Worm (Caenorhabditis elegans): Measurements from ENCODE around the gene gfi-1.

Gene gfi-1

ce11 chrV:6433446-6434178, 33.9 kb upstream of the gfi-1 start, which contains the start of the genes gad-1 and erfa-1 (continued):
- TF ChIP-seq fkh-6 (tag; optimal IDR thresholded peaks at IDR 0.05) (no peak), pax-1 (tag; optimal IDR thresholded peaks at IDR 0.05) (no peak), tbx-2 (tag; optimal IDR thresholded peaks at IDR 0.05) (peak; percentile 68), ceh-45 (GFP tag; IDR thresholded peaks at IDR 0.05) (no peak), F13H6.1 (tag; optimal IDR thresholded peaks at IDR 0.05) (no peak), nfya-1 (tag; optimal IDR thresholded peaks at IDR 0.05) (peak; percentile 8), hlh-30 (tag; optimal IDR thresholded peaks at IDR 0.05; ENCODE audit: insufficient read depth) (no peak), ceh-31 (tag; optimal IDR thresholded peaks at IDR 0.05) (peak; percentile 74)

- peak; percentile 46 for TF ChIP-seq elt-2 (tag; optimal IDR thresholded peaks at IDR 0.05)
- peak; percentile 4 for TF ChIP-seq hlh-30 (tag; optimal IDR thresholded peaks at IDR 0.05; ENCODE audit: insufficient read depth)
- TF ChIP-seq C08G9.2 (tag; optimal IDR thresholded peaks at IDR 0.05): no peak
These were observed 31.0 kb upstream of the gfi-1 start for ce11 chrV:6430526-6431371.

- no peak for TF ChIP-seq nhr-232 (tag; optimal IDR thresholded peaks at IDR 0.05)
- TF ChIP-seq hlh-30 (tag; optimal IDR thresholded peaks at IDR 0.05; ENCODE audit: insufficient read depth): peak; percentile 6
These were observed 30.2 kb upstream of the gfi-1 start, which contains the start of gene alh-4 for ce11 chrV:6429870-6430339. alh-4 (minus strand) TSS chrV:6429920.

ce11 chrV:6427433-6427832, 27.7 kb upstream of the gfi-1 start:
- TF ChIP-seq ceh-30 (tag; optimal IDR thresholded peaks at IDR 0.05): peak; percentile 33
- TF ChIP-seq tbx-2 (tag; optimal IDR thresholded peaks at IDR 0.05): peak; percentile 18
- TF ChIP-seq rnt-1 (tag; optimal IDR thresholded peaks at IDR 0.05): peak; percentile 67
- TF ChIP-seq F13H6.1 (tag; optimal IDR thresholded peaks at IDR 0.05): no peak
- no peak for TF ChIP-seq fkh-10 (GFP tag; optimal IDR thresholded peaks at IDR 0.05)
- peak; percentile 26 for TF ChIP-seq nfya-1 (tag; optimal IDR thresholded peaks at IDR 0.05)
- TF ChIP-seq K09A11.1 (tag; optimal IDR thresholded peaks at IDR 0.05; ENCODE audit: insufficient read depth): peak; percentile 27

DNA sequence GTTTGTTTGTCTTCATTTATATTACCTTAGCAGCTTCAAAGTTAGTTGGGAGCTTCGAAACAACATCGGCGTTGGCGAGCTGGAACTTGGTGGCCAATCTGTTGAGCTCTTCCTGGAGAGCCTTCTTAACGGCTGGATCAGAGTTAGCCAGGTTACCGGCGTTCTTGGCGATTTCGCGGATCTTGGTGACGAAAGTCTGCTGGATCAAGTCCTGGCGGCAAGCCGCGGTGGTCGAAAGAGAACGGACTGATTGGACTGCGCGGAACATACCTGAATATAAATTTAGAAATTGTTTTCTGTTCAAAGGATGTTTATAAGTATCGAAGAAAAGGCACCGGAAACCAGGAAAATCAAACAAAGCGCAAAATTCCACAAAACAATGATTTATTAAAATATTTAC, 27.1 kb upstream of the gfi-1 start, which contains the start of gene atp-4:
Gene atp-4, minus strand, starts transcription at position 270 of the 400 bp plus-strand sequence.
- TF ChIP-seq zip-5 (tag; optimal IDR thresholded peaks at IDR 0.05) (no peak), unc-55 (GFP tag; optimal IDR thresholded peaks at IDR 0.05) (no peak), pros-1 (tag; optimal IDR thresholded peaks at IDR 0.05) (no peak), madf-2 (tag; optimal IDR thresholded peaks at IDR 0.05) (no peak), hlh-15 (tag; optimal IDR thresholded peaks at IDR 0.05) (no peak), hlh-30 (tag; optimal IDR thresholded peaks at IDR 0.05; ENCODE audit: insufficient read depth) (no peak), gmeb-2 (tag; optimal IDR thresholded peaks at IDR 0.05) (no peak), pax-1 (tag; optimal IDR thresholded peaks at IDR 0.05) (no peak), che-1 (tag; optimal IDR thresholded peaks at IDR 0.05) (no peak), ceh-6 (GFP tag; optimal IDR thresholded peaks at IDR 0.05) (no peak)

DNA sequence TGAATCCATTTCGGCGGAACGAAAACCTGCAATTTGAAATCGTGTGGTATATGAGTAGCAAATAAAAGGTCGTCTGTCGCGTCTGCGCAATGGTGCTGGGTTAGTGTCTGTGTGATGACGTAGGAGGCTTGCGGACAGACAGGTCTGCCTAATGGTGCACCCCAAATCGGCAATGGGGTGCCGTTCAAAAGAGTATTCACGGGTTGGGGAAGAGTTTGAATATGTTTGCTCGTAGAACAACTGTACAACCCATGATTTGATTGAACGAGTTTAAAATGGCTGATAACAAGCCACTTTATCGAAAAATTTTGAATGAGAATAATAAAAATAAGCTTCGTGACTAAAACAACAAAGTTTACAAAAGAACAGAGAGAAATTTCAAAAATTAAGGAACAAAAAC, 26.2 kb upstream of the gfi-1 start, which contains the start of gene T05H4.11:
Gene T05H4.11, minus strand, starts transcription at position 335 of the 400 bp plus-strand sequence.
- no peak for TF ChIP-seq nhr-11 (tag; optimal IDR thresholded peaks at IDR 0.05)
- TF ChIP-seq syd-9 (tag; optimal IDR thresholded peaks at IDR 0.05): no peak
- TF ChIP-seq T23F11.4 (GFP tag; optimal IDR thresholded peaks at IDR 0.05): no peak
- TF ChIP-seq elt-2 (tag; optimal IDR thresholded peaks at IDR 0.05): no peak
- no peak for TF ChIP-seq pat-9 (tag; optimal IDR thresholded peaks at IDR 0.05)
- TF ChIP-seq F13H6.1 (tag; optimal IDR thresholded peaks at IDR 0.05): no peak
- no peak for TF ChIP-seq pax-1 (tag; optimal IDR thresholded peaks at IDR 0.05)

Measured in whole organism, late embryonic.